Fruit fly (Drosophila melanogaster) whole organism, wandering third instar larva: Measurements from ENCODE around the gene Pitslre.

Experiments used
- Abd-B ChIP-seq: fragments of >200 bp; optimal IDR thresholded peaks from 2 replicates; lab custom pipeline; 2017; ENCODE audit warnings: missing biosample characterization, missing genetic modification characterization
- CG32264 ChIP-seq: fragments of 200-800 bp; sonication (Bioruptor generic); optimal IDR thresholded peaks from 2 replicates; lab custom pipeline; 2016; ENCODE audit warnings: missing biosample characterization, missing genetic modification characterization
- CG9705 ChIP-seq: fragments of 200-800 bp; sonication (Bioruptor generic); optimal IDR thresholded peaks from 2 replicates; lab custom pipeline; 2018; ENCODE audit warnings: missing biosample characterization, mild to moderate bottlenecking, missing genetic modification characterization
- CrebA ChIP-seq: fragments of 200-800 bp; sonication (Bioruptor generic); optimal IDR thresholded peaks from 2 replicates; lab custom pipeline; 2016; ENCODE audit warnings: missing biosample characterization, mild to moderate bottlenecking, missing genetic modification characterization, borderline replicate concordance
- Dfd ChIP-seq: fragments of >200 bp; optimal IDR thresholded peaks from 2 replicates; lab custom pipeline; 2017; ENCODE audit warnings: missing biosample characterization, missing genetic modification characterization
- Dif ChIP-seq: fragments of 200-275, 200-300 bp; sonication (Bioruptor generic); optimal IDR thresholded peaks from 2 replicates; lab custom pipeline; 2018; ENCODE audit warnings: missing biosample characterization, missing genetic modification characterization; ENCODE audit not compliant: partially characterized antibody
- GATAd ChIP-seq: sonication (Bioruptor generic); optimal IDR thresholded peaks from 2 replicates; lab custom pipeline; 2016; ENCODE audit warnings: missing biosample characterization, missing genetic modification characterization
- HLH106 ChIP-seq: fragments of 200-800 bp; optimal IDR thresholded peaks from 3 replicates; lab custom pipeline; 2019; ENCODE audit warnings: missing biosample characterization, mild to moderate bottlenecking, missing genetic modification characterization, moderate library complexity
- Hnf4 ChIP-seq: fragments of 200-800 bp; sonication (Bioruptor generic); optimal IDR thresholded peaks from 2 replicates; lab custom pipeline; 2016; ENCODE audit warnings: missing biosample characterization, mild to moderate bottlenecking, missing genetic modification characterization
- Hr78 ChIP-seq: fragments of >200 bp; optimal IDR thresholded peaks from 2 replicates; lab custom pipeline; 2017; ENCODE audit warnings: missing biosample characterization, missing genetic modification characterization
- Hr83 ChIP-seq: fragments of 200-300 bp; sonication (Bioruptor generic); optimal IDR thresholded peaks from 2 replicates; lab custom pipeline; 2016; ENCODE audit warnings: missing biosample characterization, mild to moderate bottlenecking, missing genetic modification characterization, moderate library complexity; ENCODE audit not compliant: poor library complexity, severe bottlenecking
- Jra ChIP-seq: sonication (Bioruptor generic); optimal IDR thresholded peaks from 2 replicates; lab custom pipeline; 2016; ENCODE audit warnings: missing biosample characterization, missing genetic modification characterization
- Mio ChIP-seq: sonication (Bioruptor generic); optimal IDR thresholded peaks from 2 replicates; lab custom pipeline; 2016; ENCODE audit warnings: missing biosample characterization, missing genetic modification characterization
- Myc ChIP-seq: fragments of >200 bp; optimal IDR thresholded peaks from 2 replicates; lab custom pipeline; 2017
- N ChIP-seq: fragments of >200 bp; optimal IDR thresholded peaks from 2 replicates; lab custom pipeline; 2018; ENCODE audit warnings: missing biosample characterization, missing external identifiers, missing genetic modification characterization
- OdsH ChIP-seq: fragments of 200-800 bp; sonication (Bioruptor generic); optimal IDR thresholded peaks from 2 replicates; lab custom pipeline; 2016; ENCODE audit warnings: missing biosample characterization, mild to moderate bottlenecking, missing genetic modification characterization
- Rel ChIP-seq, 2 experiments: fragments of 200-800 bp; sonication (Bioruptor generic) in 1 of 2; optimal IDR thresholded peaks; 2 replicates in 1 of 2; 3 replicates in 1 of 2; lab custom pipeline; 2016 to 2019; ENCODE audit warnings: mild to moderate bottlenecking in 2 of 2, missing biosample characterization in 2 of 2, missing genetic modification characterization in 2 of 2, moderate library complexity in 1 of 2
- Sp1 ChIP-seq: fragments of 200-800 bp; sonication (Bioruptor generic); optimal IDR thresholded peaks from 3 replicates; lab custom pipeline; 2019; ENCODE audit warnings: missing biosample characterization, mild to moderate bottlenecking, missing genetic modification characterization, moderate library complexity
- Vsx2 ChIP-seq: fragments of 200-300, 225-300 bp; sonication (Bioruptor generic); optimal IDR thresholded peaks from 2 replicates; lab custom pipeline; 2018; ENCODE audit warnings: missing biosample characterization, missing genetic modification characterization; ENCODE audit not compliant: partially characterized antibody
- br ChIP-seq: fragments of 200-800 bp; sonication (Bioruptor generic); optimal IDR thresholded peaks from 2 replicates; lab custom pipeline; 2016; ENCODE audit warnings: missing biosample characterization, missing genetic modification characterization
- brk ChIP-seq: fragments of 200-800 bp; sonication (Bioruptor generic); optimal IDR thresholded peaks from 2 replicates; lab custom pipeline; 2016; ENCODE audit warnings: missing biosample characterization, mild to moderate bottlenecking, missing genetic modification characterization
- dl ChIP-seq, 2 experiments: fragments of 175-275, 200-275 bp in 1 of 2; fragments of 200-275 bp in 1 of 2; sonication (Bioruptor generic); optimal IDR thresholded peaks; lab custom pipeline; 2018; ENCODE audit warnings: mild to moderate bottlenecking in 2 of 2, missing biosample characterization in 2 of 2, missing genetic modification characterization in 2 of 2, moderate library complexity in 2 of 2; ENCODE audit not compliant: partially characterized antibody in 2 of 2, insufficient read depth in 1 of 2
- dmrt93B ChIP-seq: fragments of 200-800 bp; sonication (Bioruptor generic); optimal IDR thresholded peaks from 2 replicates; lab custom pipeline; 2018; ENCODE audit warnings: missing biosample characterization, mild to moderate bottlenecking, missing genetic modification characterization
- dsf ChIP-seq: sonication (Bioruptor generic); optimal IDR thresholded peaks from 2 replicates; lab custom pipeline; 2016; ENCODE audit warnings: missing biosample characterization, missing genetic modification characterization, borderline replicate concordance
- ey ChIP-seq: fragments of 200-800 bp; sonication (Bioruptor generic); optimal IDR thresholded peaks from 2 replicates; lab custom pipeline; 2016; ENCODE audit warnings: missing biosample characterization, missing genetic modification characterization
- foxo ChIP-seq, 2 experiments: fragments of 200-800 bp; sonication (Bioruptor generic); optimal IDR thresholded peaks; 2 replicates in 1 of 2; 3 replicates in 1 of 2; lab custom pipeline; 2016 to 2017; ENCODE audit warnings: missing biosample characterization in 2 of 2, missing genetic modification characterization in 2 of 2
- fru ChIP-seq: fragments of 200-800 bp; sonication (Bioruptor generic); optimal IDR thresholded peaks from 3 replicates; lab custom pipeline; 2016; ENCODE audit warnings: missing biosample characterization, mild to moderate bottlenecking, missing genetic modification characterization
- h ChIP-seq: fragments of 200-800 bp; sonication (Bioruptor generic); optimal IDR thresholded peaks from 3 replicates; lab custom pipeline; 2016; ENCODE audit warnings: missing biosample characterization, mild to moderate bottlenecking, missing genetic modification characterization
- jim ChIP-seq: fragments of 175-275, 200-325 bp; sonication (Bioruptor generic); optimal IDR thresholded peaks from 2 replicates; lab custom pipeline; 2016; ENCODE audit warnings: missing biosample characterization, mild to moderate bottlenecking, missing genetic modification characterization
- lola ChIP-seq: fragments of >200 bp; optimal IDR thresholded peaks from 2 replicates; lab custom pipeline; 2017; ENCODE audit warnings: missing biosample characterization, missing genetic modification characterization
- pan ChIP-seq: fragments of >200 bp; optimal IDR thresholded peaks from 2 replicates; lab custom pipeline; 2017
- psq ChIP-seq: fragments of 200-800 bp; sonication (Bioruptor generic); optimal IDR thresholded peaks from 3 replicates; lab custom pipeline; 2017; ENCODE audit warnings: missing biosample characterization, mild to moderate bottlenecking, missing genetic modification characterization, moderate library complexity
- rgr ChIP-seq: fragments of 200-800 bp; sonication (Bioruptor generic); optimal IDR thresholded peaks from 3 replicates; lab custom pipeline; 2016; ENCODE audit warnings: missing biosample characterization, mild to moderate bottlenecking, missing genetic modification characterization
- sage ChIP-seq: fragments of 200-800 bp; sonication (Bioruptor generic); optimal IDR thresholded peaks from 2 replicates; lab custom pipeline; 2016; ENCODE audit warnings: missing biosample characterization, mild to moderate bottlenecking, missing genetic modification characterization
- sv ChIP-seq: fragments of 200-800 bp; sonication (Bioruptor generic); optimal IDR thresholded peaks from 3 replicates; lab custom pipeline; 2016; ENCODE audit warnings: missing biosample characterization, missing genetic modification characterization
- tai ChIP-seq: sonication (Bioruptor generic); optimal IDR thresholded peaks from 2 replicates; lab custom pipeline; 2016; ENCODE audit warnings: missing biosample characterization, missing genetic modification characterization
- usp ChIP-seq: fragments of >200 bp; optimal IDR thresholded peaks from 2 replicates; lab custom pipeline; 2017; ENCODE audit warnings: missing biosample characterization, missing genetic modification characterization
- woc ChIP-seq: sonication (Bioruptor generic); optimal IDR thresholded peaks from 2 replicates; lab custom pipeline; 2016; ENCODE audit warnings: missing biosample characterization, mild to moderate bottlenecking, missing genetic modification characterization

Pitslre gene

DNA sequence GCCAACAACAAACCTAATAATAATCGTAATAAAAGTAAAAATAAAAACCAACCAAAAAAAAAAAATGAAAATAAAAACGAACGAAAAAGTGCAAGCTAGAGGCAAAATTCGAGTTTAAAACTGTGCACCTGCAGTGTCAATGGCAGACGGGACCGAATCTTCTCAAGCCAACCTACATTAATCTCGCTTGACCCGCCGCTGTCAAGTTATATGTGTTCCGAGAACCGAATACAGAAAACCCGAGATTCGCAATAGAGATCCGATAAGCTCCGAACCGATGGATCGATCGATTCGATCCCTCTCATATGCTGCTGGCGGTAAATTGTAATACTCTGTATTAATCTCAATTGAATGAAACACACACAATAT lies 1.3 kb downstream of the Pitslre start:
- no peak for TF ChIP-seq Abd-B (GFP tag; lab: Kevin White, UChicago)
- TF ChIP-seq pan = no peak
- TF ChIP-seq Dif (GFP tag; lab: Kevin White, UChicago) = no peak

DNA sequence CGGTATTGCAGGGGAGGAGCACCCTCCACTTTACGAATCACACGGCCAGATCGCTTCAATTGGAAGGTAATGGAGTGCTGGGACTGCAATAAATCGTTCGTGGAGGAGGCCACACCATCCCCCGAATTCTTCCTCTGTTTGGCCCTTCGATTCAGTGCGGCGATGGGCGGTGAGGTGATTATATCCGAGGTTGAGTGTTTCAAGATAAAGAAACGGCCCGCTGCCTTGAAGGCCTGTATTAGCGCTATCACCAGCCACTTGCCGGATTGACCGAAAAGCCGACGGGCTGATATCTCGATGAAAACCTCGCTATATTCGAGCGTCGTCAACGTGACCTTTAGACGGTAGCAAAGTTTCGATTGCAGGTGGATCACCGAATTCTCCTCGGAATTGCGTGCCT lies 6.2 kb downstream of the Pitslre start:
- TF ChIP-seq HLH106 (tag; lab: Kevin White, UChicago) (no peak), lola (GFP tag; lab: Kevin White, UChicago) (no peak), Rel (GFP tag; optimal IDR thresholded peaks at IDR 0.05; lab: Kevin White, UChicago) (no peak), Rel (tag; optimal IDR thresholded peaks at IDR 0.05; lab: Kevin White, UChicago) (peak; percentile 78), sv (GFP tag; lab: Kevin White, UChicago) (no peak), Myc (no peak)

DNA sequence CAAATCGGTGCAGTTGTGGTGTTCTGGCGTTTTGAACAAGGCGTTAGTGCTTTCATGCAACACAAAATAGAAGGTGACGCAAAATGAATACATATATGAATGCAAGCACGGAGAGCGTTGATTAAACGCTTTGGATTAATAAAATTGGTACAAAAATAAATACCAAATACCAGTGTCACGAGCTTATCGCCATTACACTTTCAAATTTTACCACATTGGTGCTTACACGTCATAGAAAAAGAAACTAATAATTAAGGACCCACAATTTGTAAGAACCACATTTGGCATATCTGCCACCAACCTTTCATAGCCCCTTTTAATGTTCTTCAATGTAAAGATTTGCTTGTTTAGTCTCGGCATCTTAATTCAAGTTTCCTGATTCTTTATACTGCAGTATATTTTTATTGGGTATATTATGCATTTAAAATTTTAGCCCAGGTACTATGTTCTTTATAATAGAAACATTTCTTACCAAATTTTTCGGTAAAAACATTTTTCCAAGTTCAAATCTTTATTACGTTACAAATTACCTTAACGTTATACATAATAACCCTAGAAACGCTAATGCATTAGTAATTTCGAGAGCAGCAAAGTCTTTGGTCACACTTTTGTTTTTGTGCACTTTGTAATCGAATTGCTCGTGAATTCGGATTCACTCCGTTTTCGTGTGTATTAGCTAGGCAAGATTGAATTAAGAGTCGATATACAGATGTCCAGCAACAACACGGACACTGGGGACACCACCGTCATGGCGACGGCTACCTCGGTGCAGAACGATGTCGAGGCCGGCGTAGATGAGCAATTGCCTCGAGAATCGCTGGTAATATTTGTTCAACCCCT lies 7.1 kb downstream of the Pitslre start, which contains the start of the genes Pex16 and Pex14:
Pex16 (minus strand) TSS at position 41 of the 840 bp plus-strand sequence.
Pex14 (plus strand) TSS at position 576 of the 840 bp plus-strand sequence.
- TF ChIP-seq rgr (GFP tag; lab: Kevin White, UChicago) = peak; percentile 94
- no peak for TF ChIP-seq Jra (GFP tag; lab: Kevin White, UChicago)
- peak; percentile 69 for TF ChIP-seq fru (GFP tag; lab: Kevin White, UChicago)
- TF ChIP-seq Hnf4 (GFP tag; lab: Kevin White, UChicago) = peak; percentile 56
- no peak for TF ChIP-seq CrebA
- peak; percentile 72 for TF ChIP-seq ey (GFP tag; lab: Kevin White, UChicago)
- TF ChIP-seq dsf (GFP tag; lab: Kevin White, UChicago) = no peak
- no peak for TF ChIP-seq lola (GFP tag; lab: Kevin White, UChicago)
- no peak for TF ChIP-seq usp
- peak; percentile 65 for TF ChIP-seq br
- no peak for TF ChIP-seq Rel (GFP tag; optimal IDR thresholded peaks at IDR 0.05; lab: Kevin White, UChicago)
- TF ChIP-seq Rel (tag; optimal IDR thresholded peaks at IDR 0.05; lab: Kevin White, UChicago) = no peak
- no peak for TF ChIP-seq CG32264
- TF ChIP-seq CG9705 = peak; percentile 28
- no peak for TF ChIP-seq Myc
- no peak for TF ChIP-seq brk (GFP tag; lab: Kevin White, UChicago)
- TF ChIP-seq Mio = no peak
- peak; percentile 52 for TF ChIP-seq Sp1 (GFP tag; lab: Kevin White, UChicago)
- peak; percentile 38 for TF ChIP-seq psq (GFP tag; lab: Kevin White, UChicago)
- TF ChIP-seq jim (GFP tag; lab: Kevin White, UChicago) = no peak
- TF ChIP-seq HLH106 (tag; lab: Kevin White, UChicago) = peak; percentile 73
- no peak for TF ChIP-seq pan
- no peak for TF ChIP-seq tai (GFP tag; lab: Kevin White, UChicago)
- TF ChIP-seq woc (GFP tag; lab: Kevin White, UChicago) = peak; percentile 80
- peak in 1 of 2 experiments; percentile 80 for TF ChIP-seq foxo (GFP tag; optimal IDR thresholded peaks at IDR 0.05; lab: Kevin White, UChicago)
- peak; percentile 66 for TF ChIP-seq sv (GFP tag; lab: Kevin White, UChicago)
- TF ChIP-seq h (GFP tag; lab: Kevin White, UChicago) = peak; percentile 57
- TF ChIP-seq Vsx2 (GFP tag; lab: Kevin White, UChicago) = no peak
- no peak for TF ChIP-seq Hr78 (GFP tag; lab: Kevin White, UChicago)
- peak; percentile 24 for TF ChIP-seq Hr83
- no peak for TF ChIP-seq Dif (GFP tag; lab: Kevin White, UChicago)
- TF ChIP-seq dmrt93B (GFP tag; lab: Kevin White, UChicago) = no peak
- no peak for TF ChIP-seq Dfd (GFP tag; lab: Kevin White, UChicago)
- TF ChIP-seq N (GFP tag; lab: Kevin White, UChicago) = no peak
- no peak for TF ChIP-seq GATAd (GFP tag; lab: Kevin White, UChicago)
- no peak for TF ChIP-seq sage (GFP tag; lab: Kevin White, UChicago)
- TF ChIP-seq OdsH = peak; percentile 53
- no peak for TF ChIP-seq dl (GFP tag; optimal IDR thresholded peaks at IDR 0.05; lab: Kevin White, UChicago; ENCODE audit: insufficient read depth in 1 of 2, partially characterized antibody in 2 of 2)
- TF ChIP-seq Abd-B (GFP tag; lab: Kevin White, UChicago) = no peak
